Worm (Caenorhabditis elegans) whole organism, L4/young adult: ENCODE results near the gene hlh-28.

Experiments used
- W03F9.2 ChIP-seq: fragments of 150-350 bp; optimal IDR thresholded peaks from 2 replicates; lab custom pipeline; 2014; ENCODE audit warnings: missing biosample characterization, missing genetic modification characterization
- dao-5 ChIP-seq: sonication (generic microtip); optimal IDR thresholded peaks from 2 replicates; lab custom pipeline; 2016; ENCODE audit warnings: missing genotype, missing genetic modification characterization, moderate library complexity, missing compliant biosample characterization

DNA sequence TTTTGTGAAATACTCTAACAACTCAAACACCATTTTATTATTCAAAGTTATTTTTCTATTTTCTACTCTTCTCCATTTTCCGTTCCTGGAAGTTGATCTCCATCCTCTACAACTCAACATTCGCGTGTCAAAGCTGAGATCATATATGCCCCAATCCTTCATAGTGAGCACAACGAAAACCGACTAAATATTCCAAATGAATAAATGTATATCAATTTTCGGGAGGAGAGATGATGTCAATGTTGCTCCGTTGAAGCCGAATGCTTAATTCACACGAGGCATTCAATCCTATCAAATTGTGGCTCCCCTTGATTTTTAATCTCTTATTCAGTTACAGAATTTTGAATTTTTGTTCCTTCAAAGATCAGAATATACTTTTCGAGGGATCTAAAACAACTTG lies 34.4 kb upstream of the hlh-28 start:
- no peak for TF ChIP-seq W03F9.2
- TF ChIP-seq dao-5: no peak
